Worm (Caenorhabditis elegans) whole organism, L4 larva: Measurements from ENCODE around the gene pygl-1.

ENCODE experiments used
- F49E8.2 ChIP-seq: sonication (generic microtip); optimal IDR thresholded peaks from 2 replicates; lab custom pipeline; 2016; ENCODE audit warnings: missing compliant biosample characterization, mild to moderate bottlenecking, missing genetic modification characterization, borderline replicate concordance
- R02D3.7 ChIP-seq: fragments of 150-350 bp; sonication (generic microtip); optimal IDR thresholded peaks from 3 replicates; lab custom pipeline; 2014; ENCODE audit warnings: missing biosample characterization, missing genetic modification characterization
- T20F7.1 ChIP-seq: fragments of 200-800 bp; sonication (Bioruptor generic); optimal IDR thresholded peaks from 2 replicates; lab custom pipeline; 2018; ENCODE audit warnings: mild to moderate bottlenecking, missing genetic modification characterization, missing compliant biosample characterization
- attf-4 ChIP-seq: sonication (generic microtip); optimal IDR thresholded peaks from 3 replicates; lab custom pipeline; 2017; ENCODE audit warnings: missing biosample characterization, missing genetic modification characterization
- ceh-20 ChIP-seq: fragments of 200-800 bp; sonication (Bioruptor generic); IDR thresholded peaks from 2 replicates; pipeline ENCODE4 v1.3.6; 2022; ENCODE audit warnings: missing genetic modification reagents, missing genetic modification characterization, missing compliant biosample characterization
- ces-1 ChIP-seq: fragments of 150-350 bp; sonication (generic microtip); optimal IDR thresholded peaks from 4 replicates; lab custom pipeline; 2014; ENCODE audit warnings: missing biosample characterization, missing genetic modification reagents, missing genetic modification characterization
- daf-12 ChIP-seq: fragments of 150-350 bp; optimal IDR thresholded peaks from 2 replicates; lab custom pipeline; 2014; ENCODE audit warnings: missing biosample characterization, missing genetic modification reagents, missing genetic modification characterization
- daf-16 ChIP-seq, 3 experiments: sonication (generic microtip); optimal IDR thresholded peaks; 2 replicates each; lab custom pipeline; 2016 to 2017; ENCODE audit warnings: missing genetic modification characterization in 3 of 3, missing genetic modification reagents in 3 of 3, mild to moderate bottlenecking in 2 of 3, missing compliant biosample characterization in 2 of 3, missing biosample characterization in 1 of 3, moderate library complexity in 1 of 3
- daf-19 ChIP-seq: fragments of 200-800 bp; sonication (Bioruptor generic); conservative IDR thresholded peaks from 2 replicates; pipeline ENCODE4 v1.3.6; 2022; ENCODE audit warnings: missing genetic modification characterization, missing compliant biosample characterization
- dmd-6 ChIP-seq: fragments of 200-800 bp; sonication (Bioruptor generic); IDR thresholded peaks from 2 replicates; pipeline ENCODE4 v1.3.6; 2022; ENCODE audit warnings: missing genetic modification reagents, missing genetic modification characterization, missing compliant biosample characterization
- dmd-9 ChIP-seq: fragments of 200-800 bp; sonication (Bioruptor generic); IDR thresholded peaks from 2 replicates; pipeline ENCODE4 v1.3.6; 2022; ENCODE audit warnings: missing genetic modification reagents, missing genetic modification characterization, missing compliant biosample characterization
- duxl-1 ChIP-seq: sonication (generic microtip); optimal IDR thresholded peaks from 2 replicates; lab custom pipeline; 2016; ENCODE audit warnings: mild to moderate bottlenecking, missing genetic modification characterization, moderate library complexity, missing compliant biosample characterization; ENCODE audit not compliant: poor library complexity
- dve-1 ChIP-seq: sonication (generic microtip); optimal IDR thresholded peaks from 2 replicates; lab custom pipeline; 2017; ENCODE audit warnings: antibody characterized with exemption, mild to moderate bottlenecking, missing genetic modification characterization, missing compliant biosample characterization; ENCODE audit not compliant: insufficient read depth
- egl-27 ChIP-seq: sonication (generic microtip); optimal IDR thresholded peaks from 3 replicates; lab custom pipeline; 2017; ENCODE audit warnings: missing biosample characterization, missing genetic modification reagents, missing genetic modification characterization
- egl-43 ChIP-seq: fragments of 200-800 bp; sonication (Bioruptor generic); IDR thresholded peaks from 2 replicates; pipeline ENCODE4 v1.3.6; 2022; ENCODE audit warnings: missing genetic modification reagents, missing genetic modification characterization, missing compliant biosample characterization
- fkh-10 ChIP-seq: fragments of 150-350 bp; optimal IDR thresholded peaks from 2 replicates; lab custom pipeline; 2014; ENCODE audit warnings: missing biosample characterization, missing genetic modification reagents, missing genetic modification characterization
- gei-8 ChIP-seq: fragments of 200-800 bp; sonication (Bioruptor generic); optimal IDR thresholded peaks from 2 replicates; lab custom pipeline; 2018; ENCODE audit warnings: mild to moderate bottlenecking, missing genetic modification characterization, missing compliant biosample characterization
- hif-1 ChIP-seq, 2 experiments: sonication (generic microtip); optimal IDR thresholded peaks; 2 replicates each; lab custom pipeline; 2016 to 2017; ENCODE audit warnings: missing compliant biosample characterization in 2 of 2, missing genetic modification characterization in 2 of 2, missing genetic modification reagents in 2 of 2, missing genotype in 2 of 2, mild to moderate bottlenecking in 1 of 2
- hlh-11 ChIP-seq: fragments of 200-800 bp; sonication (Bioruptor generic); optimal IDR thresholded peaks from 2 replicates; lab custom pipeline; 2018; ENCODE audit warnings: mild to moderate bottlenecking, missing genetic modification characterization, missing compliant biosample characterization
- hlh-30 ChIP-seq: sonication (generic microtip); optimal IDR thresholded peaks from 2 replicates; lab custom pipeline; 2017; ENCODE audit warnings: antibody characterized with exemption, mild to moderate bottlenecking, missing genetic modification characterization, missing compliant biosample characterization; ENCODE audit not compliant: insufficient read depth
- jun-1 ChIP-seq: fragments of 150-350 bp; optimal IDR thresholded peaks from 2 replicates; lab custom pipeline; 2014; ENCODE audit warnings: missing biosample characterization, missing genetic modification reagents, missing genetic modification characterization
- lin-1 ChIP-seq: fragments of 200-800 bp; sonication (Bioruptor generic); IDR thresholded peaks from 2 replicates; pipeline ENCODE4 v1.3.6; 2022; ENCODE audit warnings: missing genetic modification reagents, missing genetic modification characterization, missing compliant biosample characterization
- lin-29 ChIP-seq: fragments of 200-800 bp; sonication (Bioruptor generic); IDR thresholded peaks from 2 replicates; pipeline ENCODE4 v1.3.6; 2022; ENCODE audit warnings: missing genetic modification reagents, missing genetic modification characterization, missing compliant biosample characterization
- lin-38 ChIP-seq: fragments of 200-800 bp; sonication (Bioruptor generic); IDR thresholded peaks from 2 replicates; pipeline ENCODE4 v1.3.6; 2022; ENCODE audit warnings: missing genetic modification reagents, missing genetic modification characterization, missing compliant biosample characterization
- lsy-2 ChIP-seq, 2 experiments: fragments of 150-350 bp in 1 of 2; sonication (generic microtip) in 1 of 2; optimal IDR thresholded peaks; 2 replicates each; lab custom pipeline; 2014 to 2017; ENCODE audit warnings: missing biosample characterization in 2 of 2, missing genetic modification characterization in 2 of 2
- madf-5 ChIP-seq, 2 experiments: fragments of 200-800 bp; sonication (Bioruptor generic); IDR thresholded peaks; 2 replicates each; pipeline ENCODE4 v1.3.6; 2022; ENCODE audit warnings: missing compliant biosample characterization in 2 of 2, missing genetic modification characterization in 2 of 2
- mdl-1 ChIP-seq, 2 experiments: fragments of 150-350 bp in 1 of 2; sonication (generic microtip) in 1 of 2; optimal IDR thresholded peaks; 2 replicates each; lab custom pipeline; 2014 to 2017; ENCODE audit warnings: missing biosample characterization in 2 of 2, missing genetic modification characterization in 2 of 2
- mep-1 ChIP-seq: fragments of 150-350 bp; sonication (generic microtip); optimal IDR thresholded peaks from 3 replicates; lab custom pipeline; 2014; ENCODE audit warnings: missing biosample characterization, missing genetic modification characterization
- mxl-3 ChIP-seq: fragments of 200-800 bp; sonication (Bioruptor generic); optimal IDR thresholded peaks from 2 replicates; lab custom pipeline; 2018; ENCODE audit warnings: mild to moderate bottlenecking, missing genetic modification characterization, missing compliant biosample characterization
- nhr-102 ChIP-seq: sonication (generic microtip); optimal IDR thresholded peaks from 2 replicates; lab custom pipeline; 2016; ENCODE audit warnings: mild to moderate bottlenecking, missing genetic modification characterization, moderate library complexity, missing compliant biosample characterization
- nhr-28 ChIP-seq: fragments of 150-350 bp; optimal IDR thresholded peaks from 2 replicates; lab custom pipeline; 2014; ENCODE audit warnings: missing biosample characterization, missing genetic modification characterization
- nhr-48 ChIP-seq: sonication (generic microtip); optimal IDR thresholded peaks from 2 replicates; lab custom pipeline; 2016; ENCODE audit warnings: mild to moderate bottlenecking, missing genetic modification characterization, missing compliant biosample characterization
- nhr-76 ChIP-seq: fragments of 150-350 bp; optimal IDR thresholded peaks from 2 replicates; lab custom pipeline; 2014; ENCODE audit warnings: missing biosample characterization, missing genetic modification characterization
- nhr-77 ChIP-seq: fragments of 150-350 bp; optimal IDR thresholded peaks from 2 replicates; lab custom pipeline; 2014; ENCODE audit warnings: missing biosample characterization, missing genetic modification characterization
- php-3 ChIP-seq: fragments of 200-800 bp; sonication (Bioruptor generic); IDR thresholded peaks from 2 replicates; pipeline ENCODE4 v1.3.6; 2022; ENCODE audit warnings: missing genetic modification reagents, missing genetic modification characterization, missing compliant biosample characterization
- pqm-1 ChIP-seq: sonication (generic microtip); optimal IDR thresholded peaks from 2 replicates; lab custom pipeline; 2017; ENCODE audit warnings: missing biosample characterization, missing genetic modification characterization
- sdz-12 ChIP-seq: fragments of 200-800 bp; sonication (Bioruptor generic); optimal IDR thresholded peaks from 2 replicates; lab custom pipeline; 2018; ENCODE audit warnings: mild to moderate bottlenecking, missing genetic modification characterization, missing compliant biosample characterization
- set-16 ChIP-seq: fragments of 200-800 bp; sonication (Bioruptor generic); IDR thresholded peaks from 2 replicates; pipeline ENCODE4 v1.3.6; 2022; ENCODE audit warnings: missing genetic modification reagents, missing genetic modification characterization, missing compliant biosample characterization
- tag-97 ChIP-seq: fragments of 200-800 bp; sonication (Bioruptor generic); IDR thresholded peaks from 2 replicates; pipeline ENCODE4 v1.3.6; 2022; ENCODE audit warnings: missing genetic modification characterization, missing compliant biosample characterization
- unc-130 ChIP-seq: sonication (generic microtip); optimal IDR thresholded peaks from 2 replicates; lab custom pipeline; 2016; ENCODE audit warnings: missing genetic modification reagents, missing genetic modification characterization, missing compliant biosample characterization
- zip-2 ChIP-seq: fragments of 150-350 bp; optimal IDR thresholded peaks from 2 replicates; lab custom pipeline; 2014; ENCODE audit warnings: missing biosample characterization, missing genetic modification characterization

pygl-1 gene

ce11 chrV:3632249-3633030 lies 53.6 kb downstream of the pygl-1 start:
- no peak for TF ChIP-seq lin-1
- TF ChIP-seq nhr-48 (tag; lab: Kevin White, UChicago): peak; percentile 67
- peak; percentile 68 for TF ChIP-seq hlh-30 (tag; lab: Kevin White, UChicago)
- TF ChIP-seq nhr-28 (tag; lab: Kevin White, UChicago): peak; percentile 67
- no peak for TF ChIP-seq daf-12 (tag; lab: Kevin White, UChicago)
- TF ChIP-seq dmd-6 (GFP tag; lab: Robert Waterston, UW): peak; percentile 88
- no peak for TF ChIP-seq unc-130
- no peak for TF ChIP-seq jun-1 (tag; lab: Kevin White, UChicago)
- peak; percentile 83 for TF ChIP-seq dve-1 (tag; lab: Kevin White, UChicago)
- peak; percentile 72; the same call in 1 of the 2 replicates for TF ChIP-seq php-3 (GFP tag; lab: Robert Waterston, UW)
- TF ChIP-seq nhr-102: peak; percentile 74
- TF ChIP-seq mdl-1 (tag; optimal IDR thresholded peaks at IDR 0.05; lab: Kevin White, UChicago): peak in 1 of 2 experiments; percentile 27
- peak; percentile 47 for TF ChIP-seq mep-1 (tag; lab: Kevin White, UChicago)
- peak; percentile 31 for TF ChIP-seq pqm-1 (tag; lab: Kevin White, UChicago)
- peak; percentile 76 for TF ChIP-seq hlh-11 (tag; lab: Kevin White, UChicago)
- TF ChIP-seq daf-16 (GFP tag; optimal IDR thresholded peaks at IDR 0.05; lab: Kevin White, UChicago): no peak
- peak; percentile 96 for TF ChIP-seq daf-16 (tag; optimal IDR thresholded peaks at IDR 0.05; lab: Kevin White, UChicago)
- TF ChIP-seq hif-1 (tag; optimal IDR thresholded peaks at IDR 0.05; lab: Kevin White, UChicago): peak in 1 of 2 experiments; percentile 8
- TF ChIP-seq attf-4 (tag; lab: Kevin White, UChicago): no peak
- peak; percentile 78 for TF ChIP-seq nhr-77 (tag; lab: Kevin White, UChicago)

ce11 chrV:3633041-3633440 lies 54.2 kb downstream of the pygl-1 start, which contains the start of gene F59B1.2:
TSS of gene F59B1.2 (plus strand) at chrV:3633341.
- TF ChIP-seq lsy-2 (tag; optimal IDR thresholded peaks at IDR 0.05; lab: Kevin White, UChicago) (no peak), T20F7.1 (GFP tag; lab: Kevin White, UChicago) (peak; percentile 4), lin-38 (GFP tag; lab: Robert Waterston, UW) (no peak), dmd-9 (GFP tag; lab: Robert Waterston, UW) (no peak), hlh-30 (tag; lab: Kevin White, UChicago) (peak; percentile 27), php-3 (GFP tag; lab: Robert Waterston, UW) (no peak), ces-1 (GFP tag; lab: Kevin White, UChicago) (no peak), fkh-10 (GFP tag; lab: Kevin White, UChicago) (no peak), lin-29 (GFP tag; lab: Robert Waterston, UW) (no peak), R02D3.7 (no peak), zip-2 (tag; lab: Kevin White, UChicago) (no peak), lin-1 (no peak)

- TF ChIP-seq F49E8.2 (tag; lab: Kevin White, UChicago): no peak
- TF ChIP-seq duxl-1 (tag; lab: Kevin White, UChicago): peak; percentile 42
- peak; percentile 54 for TF ChIP-seq T20F7.1 (GFP tag; lab: Kevin White, UChicago)
- no peak for TF ChIP-seq lin-29 (GFP tag; lab: Robert Waterston, UW)
- no peak for TF ChIP-seq tag-97 (GFP tag; lab: Robert Waterston, UW)
- TF ChIP-seq ceh-20 (GFP tag; lab: Robert Waterston, UW): 0 out of 2 replicates have a peak, but pooled peaks have one; percentile 7
- TF ChIP-seq daf-19: no peak
- TF ChIP-seq madf-5 (GFP tag; IDR thresholded peaks at IDR 0.05; lab: Robert Waterston, UW): no peak
- TF ChIP-seq set-16 (GFP tag; lab: Robert Waterston, UW): no peak
- no peak for TF ChIP-seq egl-43 (GFP tag; lab: Robert Waterston, UW)
- TF ChIP-seq nhr-77 (tag; lab: Kevin White, UChicago): peak; percentile 72
- no peak for TF ChIP-seq egl-27
- no peak for TF ChIP-seq nhr-76 (tag; lab: Kevin White, UChicago)
- no peak for TF ChIP-seq attf-4 (tag; lab: Kevin White, UChicago)
- TF ChIP-seq sdz-12: no peak
- TF ChIP-seq php-3 (GFP tag; lab: Robert Waterston, UW): 0 out of 2 replicates have a peak, but pooled peaks have one; percentile 60
- peak; percentile 59 for TF ChIP-seq mxl-3 (GFP tag; lab: Kevin White, UChicago)
- peak in 1 of 2 experiments; percentile 62 for TF ChIP-seq hif-1 (tag; optimal IDR thresholded peaks at IDR 0.05; lab: Kevin White, UChicago)
- TF ChIP-seq zip-2 (tag; lab: Kevin White, UChicago): peak; percentile 14
- peak; percentile 76 for TF ChIP-seq pqm-1 (tag; lab: Kevin White, UChicago)
- TF ChIP-seq gei-8 (GFP tag; lab: Kevin White, UChicago): no peak
- peak in 1 of 2 experiments; percentile 39 for TF ChIP-seq lsy-2 (tag; optimal IDR thresholded peaks at IDR 0.05; lab: Kevin White, UChicago)
Observed at ce11 chrV:3634293-3635016, 55.6 kb downstream of the pygl-1 start.
